Worm (Caenorhabditis elegans): Measurements from ENCODE around the gene cox-15.
A peak's percentile ranks its signal among the peaks of the same experiment; 100 is the strongest.

- TF ChIP-seq unc-62 (GFP tag; optimal IDR thresholded peaks at IDR 0.05 in 1 of 2): peak in 1 of 2 experiments; percentile 92
- TF ChIP-seq unc-62 (tag; optimal IDR thresholded peaks at IDR 0.05): no peak
- TF ChIP-seq unc-39 (tag; optimal IDR thresholded peaks at IDR 0.05): no peak
- TF ChIP-seq pqm-1 (tag; optimal IDR thresholded peaks at IDR 0.05): no peak
- no peak for TF ChIP-seq R02D3.7 (tag; optimal IDR thresholded peaks at IDR 0.05)
- TF ChIP-seq nhr-76 (tag; optimal IDR thresholded peaks at IDR 0.05): no peak
- no peak for TF ChIP-seq fos-1 (tag; optimal IDR thresholded peaks at IDR 0.05)
- TF ChIP-seq nhr-28 (tag; optimal IDR thresholded peaks at IDR 0.05): no peak
- no peak for TF ChIP-seq ama-1 (optimal IDR thresholded peaks at IDR 0.05)
- TF ChIP-seq lin-13 (GFP tag; optimal IDR thresholded peaks at IDR 0.05): no peak
- no peak for TF ChIP-seq mdl-1 (tag; optimal IDR thresholded peaks at IDR 0.05)
- no peak for TF ChIP-seq arid-1 (GFP tag; conservative IDR thresholded peaks at IDR 0.05)
- TF ChIP-seq daf-19 (GFP tag; conservative IDR thresholded peaks at IDR 0.05): no peak
Observed at ce11 chrII:11188026-11188425, 46.7 kb downstream of the cox-15 start, which contains the start of gene F37H8.5.

Measured in whole organism, L4 larva.